Worm (Caenorhabditis elegans): ENCODE results near the gene cmd-1.

The cmd-1 gene

DNA sequence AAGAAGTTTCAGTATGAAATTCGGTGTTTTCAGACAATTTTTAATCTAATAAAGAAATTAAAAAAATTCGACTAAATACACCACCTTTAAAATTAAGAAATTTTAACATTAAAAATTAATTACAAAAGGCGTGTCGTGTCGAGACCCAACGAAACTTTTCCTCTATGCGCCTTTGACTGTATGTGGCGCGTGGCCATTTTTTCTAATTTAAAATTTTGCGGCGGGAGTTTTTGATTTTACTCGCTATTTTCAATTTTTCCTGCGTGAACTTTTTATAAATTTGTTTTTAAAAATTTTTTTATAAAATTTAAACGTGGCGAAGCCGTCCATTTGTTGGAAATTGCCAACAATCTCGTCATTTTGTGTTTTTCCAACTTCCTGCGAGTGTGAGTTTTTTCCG, 3.3 kb upstream of the cmd-1 start (continued):
- TF ChIP-seq ama-1 (optimal IDR thresholded peaks at IDR 0.05) (no peak), ama-1 (GFP tag; optimal IDR thresholded peaks at IDR 0.05) (no peak), tbp1 (GFP tag; optimal IDR thresholded peaks at IDR 0.05) (peak; percentile 40), die-1 (tag; optimal IDR thresholded peaks at IDR 0.05) (no peak), hsf-1 (GFP tag; IDR thresholded peaks at IDR 0.05) (peak; percentile 71), C06A6.2 (GFP tag; conservative IDR thresholded peaks at IDR 0.05) (no peak), F52B5.7 (tag; optimal IDR thresholded peaks at IDR 0.05) (no peak), mel-28 (tag; optimal IDR thresholded peaks at IDR 0.05; ENCODE audit: borderline replicate concordance) (no peak), hmg-1.2 (GFP tag; IDR thresholded peaks at IDR 0.05) (peak; percentile 37; the same call in 1 of the 2 replicates), madf-10 (tag; optimal IDR thresholded peaks at IDR 0.05) (no peak), ekl-4 (GFP tag; IDR thresholded peaks at IDR 0.05) (0 out of 2 replicates have a peak, but pooled peaks have one; percentile 48), hlh-12 (tag; optimal IDR thresholded peaks at IDR 0.05) (no peak), ztf-26 (tag; optimal IDR thresholded peaks at IDR 0.05) (no peak), ceh-58 (GFP tag; IDR thresholded peaks at IDR 0.05) (no peak), gei-17 (GFP tag; optimal IDR thresholded peaks at IDR 0.05) (no peak), lir-1 (GFP tag; conservative IDR thresholded peaks at IDR 0.05) (no peak), let-607 (tag; optimal IDR thresholded peaks at IDR 0.05) (no peak), nhr-179 (tag; optimal IDR thresholded peaks at IDR 0.05) (no peak), fkh-3 (tag; optimal IDR thresholded peaks at IDR 0.05) (no peak), ztf-25 (GFP tag; IDR thresholded peaks at IDR 0.05) (no peak), nfya-2 (GFP tag; IDR thresholded peaks at IDR 0.05) (no peak), chd-7 (tag; optimal IDR thresholded peaks at IDR 0.05) (no peak), pha-4 (tag; optimal IDR thresholded peaks at IDR 0.05) (no peak), Y79H2A.3 (GFP tag; conservative IDR thresholded peaks at IDR 0.05) (no peak), F57A8.1 (GFP tag; optimal IDR thresholded peaks at IDR 0.05) (no peak), attf-5 (GFP tag; optimal IDR thresholded peaks at IDR 0.05) (no peak), egl-44 (GFP tag; IDR thresholded peaks at IDR 0.05) (no peak), madf-8 (GFP tag; conservative IDR thresholded peaks at IDR 0.05) (peak; percentile 92), Y67H2A.10 (GFP tag; conservative IDR thresholded peaks at IDR 0.05) (no peak), tbx-9 (tag; optimal IDR thresholded peaks at IDR 0.05; ENCODE audit: borderline replicate concordance) (no peak), F55B11.4 (tag; optimal IDR thresholded peaks at IDR 0.05; ENCODE audit: borderline replicate concordance, insufficient read depth) (no peak), ztf-6 (GFP tag; IDR thresholded peaks at IDR 0.05) (no peak), unc-62 (GFP tag; optimal IDR thresholded peaks at IDR 0.05) (no peak), bed-1 (GFP tag; IDR thresholded peaks at IDR 0.05) (no peak), tlf-1 (GFP tag; optimal IDR thresholded peaks at IDR 0.05) (peak; percentile 65), F22D6.2 (tag; optimal IDR thresholded peaks at IDR 0.05) (no peak), nfya-1 (tag; optimal IDR thresholded peaks at IDR 0.05; ENCODE audit: borderline replicate concordance, insufficient read depth) (no peak), rpc-1 (optimal IDR thresholded peaks at IDR 0.05) (no peak), rpc-1 (tag; optimal IDR thresholded peaks at IDR 0.05) (no peak), dox-1 (GFP tag; IDR thresholded peaks at IDR 0.05) (peak; percentile 36), lin-54 (GFP tag; optimal IDR thresholded peaks at IDR 0.05) (peak; percentile 76), cebp-1 (GFP tag; IDR thresholded peaks at IDR 0.05) (no peak), cebp-1 (tag; optimal IDR thresholded peaks at IDR 0.05) (no peak), mcd-1 (GFP tag; IDR thresholded peaks at IDR 0.05) (peak; percentile 57; the same call in 1 of the 2 replicates), lin-35 (GFP tag; optimal IDR thresholded peaks at IDR 0.05) (peak in 1 of 3 experiments; percentile 10), hrde-1 (tag; optimal IDR thresholded peaks at IDR 0.05; ENCODE audit: borderline replicate concordance) (no peak), lsl-1 (GFP tag; optimal IDR thresholded peaks at IDR 0.05) (peak; percentile 94), unc-130 (GFP tag; optimal IDR thresholded peaks at IDR 0.05) (peak; percentile 43), D2030.7 (GFP tag; IDR thresholded peaks at IDR 0.05) (peak; percentile 93), mxl-1 (tag; optimal IDR thresholded peaks at IDR 0.05) (no peak)

All from whole organism, young adult.